ENCODE assay signal across 2 worm cellular contexts in the genomic region with DNA sequence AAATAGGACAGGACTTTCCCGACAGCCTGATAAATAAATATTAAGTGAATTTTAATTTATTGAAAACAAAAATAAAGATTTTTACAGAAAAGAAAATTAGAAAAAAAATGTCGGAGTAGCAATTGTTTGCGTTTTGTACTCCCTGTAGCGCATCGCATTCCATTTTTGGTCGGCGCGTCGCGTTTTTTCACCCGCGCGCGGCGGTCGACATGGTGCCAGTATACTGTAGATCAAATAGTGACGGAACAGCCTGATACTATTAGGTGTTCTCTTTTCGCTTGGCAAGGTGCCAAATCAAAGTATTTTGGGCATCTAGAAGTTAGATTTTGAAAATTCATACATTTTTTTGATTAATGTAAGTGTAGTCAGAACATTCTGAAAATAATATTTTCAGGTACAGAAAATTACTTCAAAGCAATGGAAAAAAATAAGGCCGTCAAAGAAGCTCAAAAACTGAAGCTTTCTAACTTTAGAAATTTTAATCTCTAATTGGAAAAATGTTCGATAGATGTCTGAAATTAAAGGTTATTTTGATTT.
TF ChIP-seq lines count a peak whose summit lies in the region.

No protein-coding gene starts in this region.

TF ChIP-seq in whole organism, L4 larva, 104 proteins besides CTCF, POLR2A, EP300 and RAD21:
- TF ChIP-seq aha-1 (tag; lab: Kevin White, UChicago), result peak; percentile 92
- TF ChIP-seq lin-29 (GFP tag; IDR thresholded peaks at IDR 0.05; lab: Robert Waterston, UW), result no peak

TF ChIP-seq in whole organism, young adult, 124 proteins besides CTCF, POLR2A, EP300 and RAD21:
- TF ChIP-seq efl-1 (GFP tag; optimal IDR thresholded peaks at IDR 0.05; lab: Kevin White, UChicago) (peak; percentile 57), Y53G8AR.9 (GFP tag; conservative IDR thresholded peaks at IDR 0.05; lab: Robert Waterston, UW) (no peak), C17E4.6 (GFP tag; IDR thresholded peaks at IDR 0.05; lab: Robert Waterston, UW) (no peak), madf-6 (GFP tag; IDR thresholded peaks at IDR 0.05; lab: Robert Waterston, UW) (peak; percentile 74), madf-8 (GFP tag; conservative IDR thresholded peaks at IDR 0.05; lab: Robert Waterston, UW) (peak; percentile 48; the same call in 1 of the 2 replicates)
TF ChIP-seq in whole organism, young adult: peak in this region for 3.
